Worm (Caenorhabditis elegans): ENCODE results near the gene 2L52.1.

- TF ChIP-seq nhr-237 (tag; optimal IDR thresholded peaks at IDR 0.05): no peak
- TF ChIP-seq mdl-1 (tag; optimal IDR thresholded peaks at IDR 0.05): no peak
- TF ChIP-seq snpc-4 (tag; optimal IDR thresholded peaks at IDR 0.05): no peak
- TF ChIP-seq ztf-11 (tag; optimal IDR thresholded peaks at IDR 0.05): no peak
- TF ChIP-seq lin-13 (GFP tag; optimal IDR thresholded peaks at IDR 0.05): no peak
- no peak for TF ChIP-seq ZK546.5 (tag; optimal IDR thresholded peaks at IDR 0.05)
- TF ChIP-seq sma-9 (GFP tag; optimal IDR thresholded peaks at IDR 0.05): no peak
- no peak for TF ChIP-seq sma-9 (tag; optimal IDR thresholded peaks at IDR 0.05)
- no peak for TF ChIP-seq skn-1 (tag; optimal IDR thresholded peaks at IDR 0.05)
- no peak for TF ChIP-seq zag-1 (tag; optimal IDR thresholded peaks at IDR 0.05)
- no peak for TF ChIP-seq ama-1 (optimal IDR thresholded peaks at IDR 0.05)
- TF ChIP-seq lin-39 (tag; optimal IDR thresholded peaks at IDR 0.05): no peak
- no peak for TF ChIP-seq aly-2 (tag; optimal IDR thresholded peaks at IDR 0.05)
- no peak for TF ChIP-seq alr-1 (tag; optimal IDR thresholded peaks at IDR 0.05)
These were observed 10.1 kb downstream of the 2L52.1 start, which contains the start of gene best-4 for ce11 chrII:11783-12182.

Data from whole organism, L2 larva.